Worm (Caenorhabditis elegans) whole organism, early embryonic: ENCODE results near the gene rcan-1.

Source experiments
- B0310.2 ChIP-seq: sonication (generic microtip); optimal IDR thresholded peaks from 2 replicates; lab custom pipeline; 2016; ENCODE audit warnings: mild to moderate bottlenecking, missing genetic modification characterization, missing compliant biosample characterization
- aly-1 ChIP-seq: sonication (generic microtip); optimal IDR thresholded peaks from 2 replicates; lab custom pipeline; 2016; ENCODE audit warnings: missing genetic modification characterization, missing compliant biosample characterization
- ama-1 ChIP-seq: fragments of 150-350 bp; optimal IDR thresholded peaks from 2 replicates; lab custom pipeline; 2014
- ceh-13 ChIP-seq: fragments of 200-800 bp; sonication (Bioruptor generic); optimal IDR thresholded peaks from 2 replicates; lab custom pipeline; 2018; ENCODE audit warnings: mild to moderate bottlenecking, missing genetic modification characterization, missing compliant biosample characterization
- ceh-36 ChIP-seq: sonication (generic microtip); optimal IDR thresholded peaks from 2 replicates; lab custom pipeline; 2016; ENCODE audit warnings: missing genetic modification characterization, inconsistent platforms, missing compliant biosample characterization
- ets-7 ChIP-seq: sonication (generic microtip); optimal IDR thresholded peaks from 2 replicates; lab custom pipeline; 2016; ENCODE audit warnings: missing genotype, missing genetic modification characterization, missing compliant biosample characterization
- flt-1 ChIP-seq: fragments of 200-800 bp; sonication (Bioruptor generic); IDR thresholded peaks from 2 replicates; pipeline ENCODE4 v1.3.6; 2022; ENCODE audit warnings: missing genetic modification characterization, missing compliant biosample characterization
- hmbx-1 ChIP-seq: sonication (generic microtip); optimal IDR thresholded peaks from 2 replicates; lab custom pipeline; 2016; ENCODE audit warnings: mild to moderate bottlenecking, missing genetic modification characterization, missing compliant biosample characterization
- hnd-1 ChIP-seq: sonication (generic microtip); optimal IDR thresholded peaks from 2 replicates; lab custom pipeline; 2016; ENCODE audit warnings: missing genetic modification characterization, missing compliant biosample characterization
- pes-1 ChIP-seq: fragments of 200-800 bp; sonication (Bioruptor generic); IDR thresholded peaks from 2 replicates; pipeline ENCODE4 v1.3.6; 2022; ENCODE audit warnings: missing genetic modification reagents, missing genetic modification characterization, missing compliant biosample characterization
- tbx-11 ChIP-seq: fragments of 200-800 bp; sonication (Bioruptor generic); IDR thresholded peaks from 2 replicates; pipeline ENCODE4 v1.3.6; 2022; ENCODE audit warnings: missing genetic modification characterization, missing compliant biosample characterization
- tbx-37 ChIP-seq: fragments of 200-800 bp; sonication (Bioruptor generic); conservative IDR thresholded peaks from 2 replicates; pipeline ENCODE4 v1.3.6; 2022; ENCODE audit warnings: missing genetic modification reagents, missing genetic modification characterization, missing compliant biosample characterization
- tra-4 ChIP-seq: sonication (generic microtip); optimal IDR thresholded peaks from 2 replicates; lab custom pipeline; 2017; ENCODE audit warnings: missing genetic modification characterization, missing compliant biosample characterization

DNA sequence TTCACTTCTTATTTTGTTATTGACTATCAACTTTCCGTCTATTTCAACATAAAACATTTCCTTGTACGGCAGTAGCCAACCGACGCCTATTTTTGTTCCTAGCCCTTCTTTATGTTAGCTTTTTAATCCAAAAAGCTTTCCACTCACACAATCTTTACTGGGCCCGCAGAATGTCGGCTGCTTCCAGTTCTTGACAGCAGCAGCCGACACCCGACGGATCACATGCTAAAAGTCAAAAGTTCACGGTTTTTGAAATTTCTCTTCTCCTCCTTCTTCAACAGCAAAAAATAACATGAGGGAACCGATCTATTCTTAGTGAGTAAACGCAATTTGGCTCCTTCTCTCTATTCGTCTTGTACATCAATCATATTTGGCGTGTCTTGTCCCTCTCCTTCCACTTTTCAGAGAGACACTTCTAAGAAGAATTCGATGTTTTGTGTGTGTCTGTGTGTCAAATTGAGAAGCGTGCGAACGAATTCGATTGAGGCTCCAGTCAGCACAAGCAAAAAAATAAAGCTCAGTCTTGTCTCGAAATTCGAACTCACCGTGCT, 51.4 kb downstream of the rcan-1 start:
- TF ChIP-seq hmbx-1 (no peak), ama-1 (no peak), B0310.2 (tag; lab: Kevin White, UChicago) (no peak), ceh-13 (GFP tag; lab: Kevin White, UChicago) (no peak), aly-1 (tag; lab: Kevin White, UChicago) (no peak), tra-4 (no peak), ets-7 (tag; lab: Kevin White, UChicago) (no peak), ceh-36 (tag; lab: Kevin White, UChicago) (no peak), hnd-1 (tag; lab: Kevin White, UChicago) (no peak), tbx-11 (no peak), pes-1 (GFP tag; lab: Robert Waterston, UW) (no peak), tbx-37 (GFP tag; lab: Robert Waterston, UW) (no peak), flt-1 (GFP tag; lab: Robert Waterston, UW) (no peak)
